Fruit fly (Drosophila melanogaster) whole organism, embryonic: Measurements from ENCODE around the gene CG31798.

ENCODE experiments used
- Asciz ChIP-seq: fragments of 200-800 bp; sonication (Bioruptor generic); optimal IDR thresholded peaks from 2 replicates; lab custom pipeline; 2017; ENCODE audit warnings: missing biosample characterization, mild to moderate bottlenecking, missing genetic modification characterization, missing genetic modification reagents
- Blimp-1 ChIP-seq: fragments of 200-800 bp; sonication (Bioruptor generic); optimal IDR thresholded peaks from 3 replicates; lab custom pipeline; 2018; ENCODE audit warnings: missing biosample characterization, missing genetic modification characterization, mild to moderate bottlenecking, moderate library complexity, missing genetic modification reagents
- CG10431 ChIP-seq: fragments of 200-800 bp; sonication (Bioruptor generic); optimal IDR thresholded peaks from 3 replicates; lab custom pipeline; 2018; ENCODE audit warnings: missing biosample characterization, mild to moderate bottlenecking, missing genetic modification characterization
- CG12236 ChIP-seq: fragments of 200-800 bp; sonication (Bioruptor generic); optimal IDR thresholded peaks from 2 replicates; lab custom pipeline; 2016; ENCODE audit warnings: missing biosample characterization, missing genetic modification characterization
- CG1529 ChIP-seq: fragments of 200-800 bp; sonication (Bioruptor generic); optimal IDR thresholded peaks from 3 replicates; lab custom pipeline; 2018; ENCODE audit warnings: missing biosample characterization, missing genetic modification characterization
- CG16863 ChIP-seq: fragments of 200-800 bp; sonication (Bioruptor generic); optimal IDR thresholded peaks from 3 replicates; lab custom pipeline; 2016; ENCODE audit warnings: missing biosample characterization, missing genetic modification characterization
- CG17328 ChIP-seq: fragments of 200-800 bp; sonication (Bioruptor generic); IDR thresholded peaks from 2 replicates; pipeline ENCODE4 v1.3.6; 2022; ENCODE audit warnings: missing biosample characterization, missing genetic modification characterization
- CG2199 ChIP-seq: fragments of 200-800 bp; sonication (Bioruptor generic); IDR thresholded peaks from 3 replicates; pipeline ENCODE4 v1.3.6; 2022; ENCODE audit warnings: missing biosample characterization, missing genetic modification characterization
- CG30020 ChIP-seq: fragments of 200-800 bp; optimal IDR thresholded peaks from 2 replicates; lab custom pipeline; 2019; ENCODE audit warnings: missing biosample characterization, mild to moderate bottlenecking, missing genetic modification characterization, moderate library complexity
- CG32532 ChIP-seq: fragments of 200-800 bp; sonication (Bioruptor generic); IDR thresholded peaks from 2 replicates; pipeline ENCODE4 v1.3.6; 2022; ENCODE audit warnings: missing biosample characterization, missing genetic modification characterization
- CG33213 ChIP-seq: fragments of 200-800 bp; sonication (Bioruptor generic); optimal IDR thresholded peaks from 3 replicates; lab custom pipeline; 2016; ENCODE audit warnings: missing biosample characterization, missing genetic modification characterization
- CG34224 ChIP-seq: fragments of 200-800 bp; sonication (Bioruptor generic); IDR thresholded peaks from 3 replicates; pipeline ENCODE4 v1.3.6; 2022; ENCODE audit warnings: missing biosample characterization, missing genetic modification characterization; ENCODE audit not compliant: partially characterized antibody
- CG34422 ChIP-seq: fragments of 200-800 bp; sonication (Bioruptor generic); IDR thresholded peaks from 3 replicates; pipeline ENCODE4 v1.3.6; 2022; ENCODE audit warnings: missing biosample characterization, missing genetic modification characterization
- CG3838 ChIP-seq: fragments of 200-800 bp; sonication (Bioruptor generic); optimal IDR thresholded peaks from 3 replicates; lab custom pipeline; 2016; ENCODE audit warnings: missing biosample characterization, missing genetic modification characterization
- CG43689 ChIP-seq: fragments of 200-800 bp; sonication (Bioruptor generic); IDR thresholded peaks from 2 replicates; pipeline ENCODE4 v1.3.6; 2022; ENCODE audit warnings: missing biosample characterization, missing genetic modification characterization
- CG7963 ChIP-seq: fragments of 200-800 bp; sonication (Bioruptor generic); IDR thresholded peaks from 3 replicates; pipeline ENCODE4 v1.3.6; 2022; ENCODE audit warnings: missing biosample characterization, missing genetic modification characterization; ENCODE audit not compliant: partially characterized antibody
- CG8924 ChIP-seq: fragments of 200-800 bp; optimal IDR thresholded peaks from 3 replicates; lab custom pipeline; 2019; ENCODE audit warnings: missing biosample characterization, mild to moderate bottlenecking, missing genetic modification characterization, moderate library complexity
- CG9817 ChIP-seq: fragments of 200-800 bp; sonication (Bioruptor generic); optimal IDR thresholded peaks from 2 replicates; lab custom pipeline; 2018; ENCODE audit warnings: missing biosample characterization, mild to moderate bottlenecking, missing genetic modification characterization, moderate library complexity
- CTCF ChIP-seq: fragments of 200-800 bp; sonication (Bioruptor generic); optimal IDR thresholded peaks from 2 replicates; lab custom pipeline; 2017; ENCODE audit warnings: missing biosample characterization, mild to moderate bottlenecking, missing genetic modification characterization, moderate library complexity
- CoRest ChIP-seq: fragments of 200-800 bp; sonication (Bioruptor generic); optimal IDR thresholded peaks from 3 replicates; lab custom pipeline; 2018; ENCODE audit warnings: missing biosample characterization, mild to moderate bottlenecking, missing genetic modification characterization, moderate library complexity
- Dad ChIP-seq: fragments of 200-800 bp; sonication (Bioruptor generic); optimal IDR thresholded peaks from 3 replicates; lab custom pipeline; 2016; ENCODE audit warnings: missing biosample characterization, missing genetic modification characterization
- ERR ChIP-seq: fragments of 200-800 bp; sonication (Bioruptor generic); optimal IDR thresholded peaks from 2 replicates; lab custom pipeline; 2016; ENCODE audit warnings: missing biosample characterization, missing genetic modification characterization
- Eip74EF ChIP-seq, 2 experiments: fragments of 200-800 bp in 1 of 2; fragments of >200 bp in 1 of 2; sonication (Bioruptor generic) in 1 of 2; optimal IDR thresholded peaks; 2 replicates each; lab custom pipeline; 2017 to 2019; ENCODE audit warnings: missing biosample characterization in 2 of 2, missing genetic modification characterization in 2 of 2, mild to moderate bottlenecking in 1 of 2, moderate library complexity in 1 of 2
- Fer3 ChIP-seq: fragments of 200-800 bp; sonication (Bioruptor generic); optimal IDR thresholded peaks from 2 replicates; lab custom pipeline; 2018; ENCODE audit warnings: missing biosample characterization, mild to moderate bottlenecking, missing genetic modification characterization, moderate library complexity
- HLH4C ChIP-seq: fragments of 200-800 bp; sonication (Bioruptor generic); IDR thresholded peaks from 3 replicates; pipeline ENCODE4 v1.3.6; 2022; ENCODE audit warnings: missing biosample characterization, missing genetic modification characterization; ENCODE audit not compliant: partially characterized antibody
- HmgZ ChIP-seq: fragments of 200-800 bp; sonication (Bioruptor generic); optimal IDR thresholded peaks from 2 replicates; lab custom pipeline; 2018; ENCODE audit warnings: missing biosample characterization, mild to moderate bottlenecking, missing genetic modification characterization
- Nf-YB ChIP-seq: fragments of 200-800 bp; sonication (Bioruptor generic); optimal IDR thresholded peaks from 3 replicates; lab custom pipeline; 2019; ENCODE audit warnings: missing biosample characterization, mild to moderate bottlenecking, missing genetic modification characterization, moderate library complexity
- Pdp1 ChIP-seq, 2 experiments: fragments of 200-800 bp; sonication (Bioruptor generic); optimal IDR thresholded peaks; 3 replicates each; lab custom pipeline; 2016; ENCODE audit warnings: missing biosample characterization in 2 of 2, missing genetic modification characterization in 2 of 2, mild to moderate bottlenecking in 1 of 2, moderate library complexity in 1 of 2
- ab ChIP-seq: fragments of 200-800 bp; sonication (Bioruptor generic); optimal IDR thresholded peaks from 2 replicates; lab custom pipeline; 2016; ENCODE audit warnings: missing biosample characterization, missing genetic modification characterization
- ac ChIP-seq: fragments of 200-800 bp; sonication (Bioruptor generic); optimal IDR thresholded peaks from 3 replicates; lab custom pipeline; 2017; ENCODE audit warnings: missing biosample characterization, mild to moderate bottlenecking, missing genetic modification characterization
- bab2 ChIP-seq: fragments of 200-800 bp; sonication (Bioruptor generic); optimal IDR thresholded peaks from 2 replicates; lab custom pipeline; 2016; ENCODE audit warnings: missing biosample characterization, missing genetic modification characterization
- bcd ChIP-seq: fragments of 200-800 bp; sonication (Bioruptor generic); optimal IDR thresholded peaks from 2 replicates; lab custom pipeline; 2017; ENCODE audit warnings: missing biosample characterization, mild to moderate bottlenecking, missing genetic modification characterization
- corto ChIP-seq: fragments of 200-800 bp; sonication (Bioruptor generic); optimal IDR thresholded peaks from 2 replicates; lab custom pipeline; 2016; ENCODE audit warnings: missing biosample characterization, mild to moderate bottlenecking, missing genetic modification characterization, moderate library complexity
- crp ChIP-seq, 2 experiments: fragments of 200-800 bp; sonication (Bioruptor generic); optimal IDR thresholded peaks; 2 replicates in 1 of 2; 3 replicates in 1 of 2; lab custom pipeline; 2017; ENCODE audit warnings: missing biosample characterization in 2 of 2, missing genetic modification characterization in 2 of 2, mild to moderate bottlenecking in 1 of 2, moderate library complexity in 1 of 2
- dmrt11E ChIP-seq: fragments of 200-800 bp; sonication (Bioruptor generic); optimal IDR thresholded peaks from 3 replicates; lab custom pipeline; 2018; ENCODE audit warnings: missing biosample characterization, mild to moderate bottlenecking, missing genetic modification characterization, moderate library complexity
- exex ChIP-seq: fragments of 200-800 bp; sonication (Bioruptor generic); optimal IDR thresholded peaks from 4 replicates; lab custom pipeline; 2018; ENCODE audit warnings: missing biosample characterization, mild to moderate bottlenecking, missing genetic modification characterization, moderate library complexity
- eyg ChIP-seq: fragments of 200-800 bp; sonication (Bioruptor generic); optimal IDR thresholded peaks from 3 replicates; lab custom pipeline; 2016; ENCODE audit warnings: missing biosample characterization, missing genetic modification characterization
- fd96Cb ChIP-seq: fragments of 200-800 bp; sonication (Bioruptor generic); optimal IDR thresholded peaks from 2 replicates; lab custom pipeline; 2018; ENCODE audit warnings: missing biosample characterization, mild to moderate bottlenecking, missing genetic modification characterization, moderate library complexity
- gce ChIP-seq: fragments of 200-800 bp; sonication (Bioruptor generic); IDR thresholded peaks from 3 replicates; pipeline ENCODE4 v1.3.6; 2022; ENCODE audit warnings: missing biosample characterization, missing genetic modification characterization
- her ChIP-seq: fragments of 200-800 bp; sonication (Bioruptor generic); optimal IDR thresholded peaks from 2 replicates; lab custom pipeline; 2016; ENCODE audit warnings: missing biosample characterization, missing genetic modification characterization
- klu ChIP-seq: fragments of 200-800 bp; sonication (Bioruptor generic); IDR thresholded peaks from 2 replicates; pipeline ENCODE4 v1.3.6; 2022; ENCODE audit warnings: missing biosample characterization, missing genetic modification characterization
- nerfin-1 ChIP-seq: fragments of 200-800 bp; sonication (Bioruptor generic); optimal IDR thresholded peaks from 3 replicates; lab custom pipeline; 2019; ENCODE audit warnings: missing biosample characterization, mild to moderate bottlenecking, missing genetic modification characterization, moderate library complexity
- nerfin-2 ChIP-seq: fragments of 200-800 bp; sonication (Bioruptor generic); IDR thresholded peaks from 2 replicates; pipeline ENCODE4 v1.3.6; 2022; ENCODE audit warnings: missing biosample characterization, missing genetic modification characterization; ENCODE audit not compliant: partially characterized antibody
- nom ChIP-seq: fragments of 200-800 bp; sonication (Bioruptor generic); optimal IDR thresholded peaks from 2 replicates; lab custom pipeline; 2017; ENCODE audit warnings: missing biosample characterization, missing genetic modification characterization, mild to moderate bottlenecking, moderate library complexity, missing genetic modification reagents
- rib ChIP-seq: fragments of 200-800 bp; sonication (Bioruptor generic); IDR thresholded peaks from 2 replicates; pipeline ENCODE4 v1.3.6; 2022; ENCODE audit warnings: missing biosample characterization, missing genetic modification characterization
- sd ChIP-seq: fragments of 200-800 bp; sonication (Bioruptor generic); optimal IDR thresholded peaks from 3 replicates; lab custom pipeline; 2018; ENCODE audit warnings: missing biosample characterization, mild to moderate bottlenecking, missing genetic modification characterization, moderate library complexity
- seq ChIP-seq: fragments of 200-800 bp; sonication (Bioruptor generic); IDR thresholded peaks from 2 replicates; pipeline ENCODE4 v1.3.6; 2022; ENCODE audit warnings: missing biosample characterization, missing genetic modification characterization
- so ChIP-seq: fragments of 200-800 bp; sonication (Bioruptor generic); IDR thresholded peaks from 3 replicates; pipeline ENCODE4 v1.3.6; 2022; ENCODE audit warnings: missing biosample characterization, missing genetic modification characterization
- sob ChIP-seq: fragments of 200-800 bp; sonication (Bioruptor generic); IDR thresholded peaks from 2 replicates; pipeline ENCODE4 v1.3.6; 2022; ENCODE audit warnings: missing biosample characterization, missing genetic modification characterization
- unc-4 ChIP-seq: fragments of 200-800 bp; sonication (Bioruptor generic); IDR thresholded peaks from 2 replicates; pipeline ENCODE4 v1.3.6; 2022; ENCODE audit warnings: missing biosample characterization, missing genetic modification characterization; ENCODE audit not compliant: partially characterized antibody
- wdn ChIP-seq: fragments of 200-800 bp; sonication (Bioruptor generic); IDR thresholded peaks from 2 replicates; pipeline ENCODE4 v1.3.6; 2022; ENCODE audit warnings: missing biosample characterization, missing genetic modification characterization

The CG31798 gene

DNA sequence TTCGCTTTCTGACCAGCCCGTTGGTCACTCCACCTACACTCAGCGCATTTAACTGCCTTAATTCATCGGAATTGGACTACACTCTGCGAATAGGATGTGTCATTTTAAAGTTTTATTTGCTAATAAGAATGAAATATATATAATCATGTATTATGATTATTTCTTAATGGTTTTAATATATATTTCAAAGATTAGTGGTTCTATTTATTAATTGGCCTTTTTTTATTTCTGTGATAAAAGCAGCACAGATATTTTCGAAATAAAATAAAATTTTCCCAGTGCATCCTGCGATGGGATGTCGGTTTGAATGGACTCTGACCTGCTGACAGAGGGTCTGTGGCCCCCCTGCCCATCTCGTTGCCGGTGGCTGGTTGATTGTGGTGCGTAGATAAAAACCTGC is 20.2 kb upstream of the CG31798 start (continued):
- TF ChIP-seq HLH4C (no peak), Asciz (GFP tag; lab: Kevin White, UChicago) (no peak), bab2 (GFP tag; lab: Kevin White, UChicago) (no peak), gce (no peak), Dad (GFP tag; lab: Kevin White, UChicago) (no peak), unc-4 (GFP tag; lab: Robert Waterston, UW) (no peak), HmgZ (no peak), rib (GFP tag; lab: Robert Waterston, UW) (no peak), fd96Cb (tag; lab: Kevin White, UChicago) (peak; percentile 42), CoRest (tag; lab: Kevin White, UChicago) (peak; percentile 52), CG2199 (no peak), wdn (no peak), exex (tag; lab: Kevin White, UChicago) (no peak), klu (GFP tag; lab: Robert Waterston, UW) (no peak), CG7963 (GFP tag; lab: Robert Waterston, UW) (no peak), seq (GFP tag; lab: Robert Waterston, UW) (0 out of 2 replicates have a peak, but pooled peaks have one; percentile 9), Eip74EF (GFP tag; optimal IDR thresholded peaks at IDR 0.05; lab: Kevin White, UChicago) (peak in 1 of 2 experiments; percentile 1), nerfin-1 (tag; lab: Kevin White, UChicago) (peak; percentile 44), Pdp1 (GFP tag; optimal IDR thresholded peaks at IDR 0.05; lab: Kevin White, UChicago) (no peak), nerfin-2 (GFP tag; lab: Robert Waterston, UW) (no peak), sd (tag; lab: Kevin White, UChicago) (no peak), ac (GFP tag; lab: Kevin White, UChicago) (no peak), CG43689 (GFP tag; lab: Robert Waterston, UW) (no peak), Nf-YB (no peak), CTCF (no peak), Blimp-1 (GFP tag; lab: Kevin White, UChicago) (peak; percentile 60), CG30020 (no peak), CG9817 (tag; lab: Kevin White, UChicago) (no peak), bcd (GFP tag; lab: Kevin White, UChicago) (no peak), her (no peak), CG17328 (GFP tag; lab: Robert Waterston, UW) (no peak), eyg (no peak), so (no peak), ab (GFP tag; lab: Kevin White, UChicago) (no peak), CG10431 (no peak), CG3838 (GFP tag; lab: Kevin White, UChicago) (no peak), CG34422 (GFP tag; lab: Robert Waterston, UW) (no peak), sob (GFP tag; lab: Robert Waterston, UW) (no peak), CG34224 (GFP tag; lab: Robert Waterston, UW) (no peak), corto (GFP tag; lab: Kevin White, UChicago) (no peak), Fer3 (tag; lab: Kevin White, UChicago) (no peak), crp (GFP tag; optimal IDR thresholded peaks at IDR 0.05; lab: Kevin White, UChicago) (no peak), CG16863 (GFP tag; lab: Kevin White, UChicago) (no peak), nom (no peak), CG1529 (no peak), CG8924 (tag; lab: Kevin White, UChicago) (peak; percentile 43), CG33213 (no peak), ERR (GFP tag; lab: Kevin White, UChicago) (no peak), CG12236 (GFP tag; lab: Kevin White, UChicago) (no peak), CG32532 (GFP tag; lab: Robert Waterston, UW) (no peak), dmrt11E (tag; lab: Kevin White, UChicago) (peak; percentile 56)
